Comparison of ENCODE assay signal across 3 worm cellular contexts in the genomic region with DNA sequence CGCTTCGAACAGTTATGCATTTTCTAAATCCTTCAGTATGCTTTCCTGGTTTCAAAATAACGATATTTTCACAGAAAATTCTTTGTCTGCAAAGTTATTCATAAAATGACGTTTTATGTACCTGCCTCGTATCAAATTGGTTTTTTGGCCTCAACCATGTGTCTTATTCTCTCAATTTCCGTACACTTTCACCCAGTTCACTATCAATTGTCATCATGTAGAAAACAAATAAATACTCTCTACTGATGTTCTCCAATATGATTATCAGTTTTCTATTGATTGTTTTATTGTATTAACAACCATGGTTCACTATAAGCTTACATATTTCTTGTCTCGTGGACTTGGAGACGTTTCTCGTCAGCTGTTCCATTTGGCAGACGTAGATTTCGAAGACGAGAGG.
A peak's percentile ranks its signal among the peaks of the same experiment; 100 is the strongest.
TF ChIP-seq lines count a peak whose summit lies in the region.

A gene (plus strand): TSS at position 218 of the 400 bp plus-strand sequence.

TF ChIP-seq in whole organism, L2 larva, 48 proteins besides CTCF, POLR2A, EP300 and RAD21 (continued from another document):
- TF ChIP-seq blmp-1 (tag; optimal IDR thresholded peaks at IDR 0.05; lab: Kevin White, UChicago; ENCODE audit: insufficient read depth) (no peak), F13H6.1 (tag; optimal IDR thresholded peaks at IDR 0.05; lab: Kevin White, UChicago) (no peak), unc-39 (tag; optimal IDR thresholded peaks at IDR 0.05; lab: Kevin White, UChicago) (no peak), fos-1 (tag; optimal IDR thresholded peaks at IDR 0.05; lab: Kevin White, UChicago) (peak; percentile 93)

TF ChIP-seq in whole organism, L3 larva, 47 proteins besides CTCF, POLR2A, EP300 and RAD21 (continued from another document):
- TF ChIP-seq pqm-1 (tag; optimal IDR thresholded peaks at IDR 0.05; lab: Kevin White, UChicago) (peak; percentile 96), nhr-77 (tag; optimal IDR thresholded peaks at IDR 0.05; lab: Kevin White, UChicago) (no peak), fkh-10 (GFP tag; optimal IDR thresholded peaks at IDR 0.05; lab: Kevin White, UChicago) (no peak), nfya-1 (tag; optimal IDR thresholded peaks at IDR 0.05; lab: Kevin White, UChicago; ENCODE audit: insufficient read depth) (no peak), lin-15B (tag; optimal IDR thresholded peaks at IDR 0.05; lab: Kevin White, UChicago) (no peak), nhr-23 (tag; optimal IDR thresholded peaks at IDR 0.05; lab: Kevin White, UChicago) (no peak), sea-2 (GFP tag; optimal IDR thresholded peaks at IDR 0.05; lab: Kevin White, UChicago) (no peak), nhr-25 (tag; optimal IDR thresholded peaks at IDR 0.05; lab: Kevin White, UChicago) (no peak), skn-1 (tag; optimal IDR thresholded peaks at IDR 0.05; lab: Kevin White, UChicago) (peak; percentile 82)

TF ChIP-seq in whole organism, L4 larva, 104 proteins besides CTCF, POLR2A, EP300 and RAD21 (continued from another document):
- TF ChIP-seq unc-62 (GFP tag; optimal IDR thresholded peaks at IDR 0.05 in 1 of 2; lab: Kevin White, UChicago) (peak in 1 of 2 experiments; percentile 35), unc-62 (tag; optimal IDR thresholded peaks at IDR 0.05; lab: Kevin White, UChicago) (no peak), nhr-6 (tag; optimal IDR thresholded peaks at IDR 0.05; lab: Kevin White, UChicago) (no peak), set-16 (GFP tag; IDR thresholded peaks at IDR 0.05; lab: Robert Waterston, UW) (no peak), arid-1 (GFP tag; conservative IDR thresholded peaks at IDR 0.05; lab: Robert Waterston, UW) (no peak), Y105C5A.15 (GFP tag; IDR thresholded peaks at IDR 0.05; lab: Robert Waterston, UW) (no peak), nhr-42 (GFP tag; IDR thresholded peaks at IDR 0.05; lab: Robert Waterston, UW) (no peak), sdz-12 (GFP tag; optimal IDR thresholded peaks at IDR 0.05; lab: Kevin White, UChicago) (no peak), daf-16 (GFP tag; optimal IDR thresholded peaks at IDR 0.05; lab: Kevin White, UChicago) (no peak), daf-16 (tag; optimal IDR thresholded peaks at IDR 0.05; lab: Kevin White, UChicago) (peak; percentile 84), lin-29 (GFP tag; IDR thresholded peaks at IDR 0.05; lab: Robert Waterston, UW) (no peak), nhr-28 (tag; optimal IDR thresholded peaks at IDR 0.05; lab: Kevin White, UChicago) (peak; percentile 82), mdl-1 (tag; optimal IDR thresholded peaks at IDR 0.05; lab: Kevin White, UChicago) (peak in 1 of 2 experiments; percentile 46), ceh-82 (tag; optimal IDR thresholded peaks at IDR 0.05; lab: Kevin White, UChicago) (no peak), mxl-3 (GFP tag; optimal IDR thresholded peaks at IDR 0.05; lab: Kevin White, UChicago) (peak; percentile 86)
